Fruit fly (Drosophila melanogaster) whole organism, embryonic: Measurements from ENCODE around the gene Tnpo-SR.

Experiments used
- Atf6 ChIP-seq: fragments of 200-800 bp; sonication (Bioruptor generic); IDR thresholded peaks from 2 replicates; pipeline ENCODE4 v1.3.6; 2022; ENCODE audit warnings: missing biosample characterization, missing genetic modification characterization
- Blimp-1 ChIP-seq: fragments of 200-800 bp; sonication (Bioruptor generic); optimal IDR thresholded peaks from 3 replicates; lab custom pipeline; 2018; ENCODE audit warnings: missing biosample characterization, missing genetic modification characterization, mild to moderate bottlenecking, moderate library complexity, missing genetic modification reagents
- Bteb2 ChIP-seq: fragments of 200-800 bp; sonication (Bioruptor generic); optimal IDR thresholded peaks from 2 replicates; lab custom pipeline; 2016; ENCODE audit warnings: missing biosample characterization, missing genetic modification characterization
- CG12299 ChIP-seq: fragments of 200-800 bp; sonication (Bioruptor generic); optimal IDR thresholded peaks from 2 replicates; lab custom pipeline; 2018; ENCODE audit warnings: missing biosample characterization, mild to moderate bottlenecking, missing genetic modification characterization
- CG12744 ChIP-seq: fragments of 200-800 bp; sonication (Bioruptor generic); optimal IDR thresholded peaks from 2 replicates; lab custom pipeline; 2016; ENCODE audit warnings: missing biosample characterization, missing genetic modification characterization
- CG12942 ChIP-seq: fragments of 200-800 bp; sonication (Bioruptor generic); optimal IDR thresholded peaks from 3 replicates; lab custom pipeline; 2016; ENCODE audit warnings: missing biosample characterization, missing genetic modification characterization
- CG13894 ChIP-seq: fragments of 200-800 bp; sonication (Bioruptor generic); optimal IDR thresholded peaks from 3 replicates; lab custom pipeline; 2018; ENCODE audit warnings: missing biosample characterization, mild to moderate bottlenecking, missing genetic modification characterization, moderate library complexity
- CG14667 ChIP-seq: fragments of 200-800 bp; sonication (Bioruptor generic); IDR thresholded peaks from 2 replicates; pipeline ENCODE4 v1.3.6; 2022; ENCODE audit warnings: missing biosample characterization, missing genetic modification characterization
- CG14710 ChIP-seq: fragments of 200-800 bp; sonication (Bioruptor generic); optimal IDR thresholded peaks from 3 replicates; lab custom pipeline; 2019; ENCODE audit warnings: missing biosample characterization, mild to moderate bottlenecking, missing genetic modification characterization, moderate library complexity
- CG18599 ChIP-seq: fragments of 200-800 bp; sonication (Bioruptor generic); optimal IDR thresholded peaks from 3 replicates; lab custom pipeline; 2017; ENCODE audit warnings: missing biosample characterization, missing genetic modification characterization, mild to moderate bottlenecking, moderate library complexity, missing genetic modification reagents
- CG2120 ChIP-seq: fragments of 200-800 bp; sonication (Bioruptor generic); optimal IDR thresholded peaks from 3 replicates; lab custom pipeline; 2016; ENCODE audit warnings: missing biosample characterization, missing genetic modification characterization
- CG2875 ChIP-seq: fragments of 200-800 bp; sonication (Bioruptor generic); optimal IDR thresholded peaks from 2 replicates; lab custom pipeline; 2017; ENCODE audit warnings: missing biosample characterization, mild to moderate bottlenecking, missing genetic modification characterization, missing genetic modification reagents
- CG3065 ChIP-seq: fragments of 200-800 bp; sonication (Bioruptor generic); optimal IDR thresholded peaks from 2 replicates; lab custom pipeline; 2016; ENCODE audit warnings: missing biosample characterization, missing genetic modification characterization
- CG6254 ChIP-seq: fragments of 200-800 bp; sonication (Bioruptor generic); optimal IDR thresholded peaks from 3 replicates; lab custom pipeline; 2017; ENCODE audit warnings: mild to moderate bottlenecking, missing biosample characterization, missing genetic modification reagents, missing genetic modification characterization
- CG6654 ChIP-seq: fragments of 200-800 bp; sonication (Bioruptor generic); optimal IDR thresholded peaks from 2 replicates; lab custom pipeline; 2017; ENCODE audit warnings: missing biosample characterization, mild to moderate bottlenecking, missing genetic modification characterization
- CG7271 ChIP-seq: fragments of 200-800 bp; sonication (Bioruptor generic); optimal IDR thresholded peaks from 2 replicates; lab custom pipeline; 2018; ENCODE audit warnings: missing biosample characterization, mild to moderate bottlenecking, missing genetic modification characterization, moderate library complexity
- CG7357 ChIP-seq: fragments of 200-800 bp; sonication (Bioruptor generic); IDR thresholded peaks from 3 replicates; pipeline ENCODE4 v1.3.6; 2022; ENCODE audit warnings: missing biosample characterization, missing genetic modification characterization
- CG7556 ChIP-seq: fragments of 200-800 bp; sonication (Bioruptor generic); optimal IDR thresholded peaks from 2 replicates; lab custom pipeline; 2017; ENCODE audit warnings: missing biosample characterization, mild to moderate bottlenecking, missing genetic modification characterization
- CG7745 ChIP-seq: fragments of 200-800 bp; sonication (Bioruptor generic); optimal IDR thresholded peaks from 2 replicates; lab custom pipeline; 2018; ENCODE audit warnings: missing biosample characterization, mild to moderate bottlenecking, missing genetic modification characterization, moderate library complexity
- CG8478 ChIP-seq: fragments of >200 bp; optimal IDR thresholded peaks from 2 replicates; lab custom pipeline; 2018
- CG9727 ChIP-seq: fragments of 200-800 bp; sonication (Bioruptor generic); optimal IDR thresholded peaks from 3 replicates; lab custom pipeline; 2017; ENCODE audit warnings: missing biosample characterization, mild to moderate bottlenecking, missing genetic modification characterization
- Dad ChIP-seq: fragments of 200-800 bp; sonication (Bioruptor generic); optimal IDR thresholded peaks from 3 replicates; lab custom pipeline; 2016; ENCODE audit warnings: missing biosample characterization, missing genetic modification characterization
- Deaf1 ChIP-seq: fragments of 200-800 bp; optimal IDR thresholded peaks from 3 replicates; lab custom pipeline; 2019; ENCODE audit warnings: missing biosample characterization, mild to moderate bottlenecking, missing genetic modification characterization, moderate library complexity
- Drgx ChIP-seq: fragments of 200-800 bp; sonication (Bioruptor generic); IDR thresholded peaks from 2 replicates; pipeline ENCODE4 v1.3.6; 2022; ENCODE audit warnings: missing biosample characterization, missing genetic modification characterization
- Ets65A ChIP-seq: fragments of 200-800 bp; sonication (Bioruptor generic); peaks from one replicate; lab custom pipeline; 2016; ENCODE audit warnings: missing biosample characterization, missing genetic modification characterization
- HLH54F ChIP-seq: fragments of 200-800 bp; sonication (Bioruptor generic); optimal IDR thresholded peaks from 3 replicates; lab custom pipeline; 2016; ENCODE audit warnings: missing biosample characterization, missing genetic modification characterization
- HmgZ ChIP-seq: fragments of 200-800 bp; sonication (Bioruptor generic); optimal IDR thresholded peaks from 2 replicates; lab custom pipeline; 2018; ENCODE audit warnings: missing biosample characterization, mild to moderate bottlenecking, missing genetic modification characterization
- Hr39 ChIP-seq: fragments of >200 bp; optimal IDR thresholded peaks from 2 replicates; lab custom pipeline; 2017
- Jarid2 ChIP-seq: fragments of 200-800 bp; sonication (Bioruptor generic); optimal IDR thresholded peaks from 3 replicates; lab custom pipeline; 2017; ENCODE audit warnings: mild to moderate bottlenecking, missing biosample characterization, missing genetic modification reagents, missing genetic modification characterization
- NFAT ChIP-seq: fragments of 200-800 bp; sonication (Bioruptor generic); IDR thresholded peaks from 2 replicates; pipeline ENCODE4 v1.3.6; 2022; ENCODE audit warnings: missing biosample characterization, missing genetic modification characterization
- Oli ChIP-seq: fragments of 200-800 bp; sonication (Bioruptor generic); optimal IDR thresholded peaks from 2 replicates; lab custom pipeline; 2018; ENCODE audit warnings: missing biosample characterization, mild to moderate bottlenecking, missing genetic modification characterization, moderate library complexity
- Rx ChIP-seq: fragments of 200-800 bp; sonication (Bioruptor generic); IDR thresholded peaks from 2 replicates; pipeline ENCODE4 v1.3.6; 2022; ENCODE audit warnings: missing biosample characterization, missing genetic modification characterization
- Sry-δ ChIP-seq: fragments of 200-800 bp; sonication (Bioruptor generic); optimal IDR thresholded peaks from 2 replicates; lab custom pipeline; 2016; ENCODE audit warnings: missing biosample characterization, missing genetic modification characterization
- Trl ChIP-seq, 3 experiments: fragments of >200 bp in 2 of 3; fragments of 200-800 bp in 1 of 3; sonication (Bioruptor generic) in 1 of 3; optimal IDR thresholded peaks; 2 replicates in 1 of 3; 3 replicates in 2 of 3; lab custom pipeline; 2016 to 2017; ENCODE audit warnings: missing biosample characterization in 1 of 3, missing genetic modification characterization in 1 of 3
- Usf ChIP-seq: fragments of 200-800 bp; sonication (Bioruptor generic); optimal IDR thresholded peaks from 2 replicates; lab custom pipeline; 2017; ENCODE audit warnings: missing genotype, missing biosample characterization, missing genetic modification characterization
- ara ChIP-seq: fragments of 200-800 bp; sonication (Bioruptor generic); IDR thresholded peaks from 2 replicates; pipeline ENCODE4 v1.3.6; 2022; ENCODE audit warnings: missing biosample characterization, missing genetic modification characterization
- ci ChIP-seq: fragments of 200-800 bp; sonication (Bioruptor generic); IDR thresholded peaks from 3 replicates; pipeline ENCODE4 v1.3.6; 2022; ENCODE audit warnings: missing biosample characterization, missing genetic modification characterization
- crol ChIP-seq: fragments of 200-800 bp; sonication (Bioruptor generic); IDR thresholded peaks from 2 replicates; pipeline ENCODE4 v1.3.6; 2022; ENCODE audit warnings: missing biosample characterization, missing genetic modification characterization
- crp ChIP-seq, 2 experiments: fragments of 200-800 bp; sonication (Bioruptor generic); optimal IDR thresholded peaks; 2 replicates in 1 of 2; 3 replicates in 1 of 2; lab custom pipeline; 2017; ENCODE audit warnings: missing biosample characterization in 2 of 2, missing genetic modification characterization in 2 of 2, mild to moderate bottlenecking in 1 of 2, moderate library complexity in 1 of 2
- dmrt11E ChIP-seq: fragments of 200-800 bp; sonication (Bioruptor generic); optimal IDR thresholded peaks from 3 replicates; lab custom pipeline; 2018; ENCODE audit warnings: missing biosample characterization, mild to moderate bottlenecking, missing genetic modification characterization, moderate library complexity
- dysf ChIP-seq: fragments of 200-800 bp; sonication (Bioruptor generic); IDR thresholded peaks from 3 replicates; pipeline ENCODE4 v1.3.6; 2022; ENCODE audit warnings: missing biosample characterization, missing genetic modification characterization
- en ChIP-seq: fragments of 200-800 bp; sonication (Bioruptor generic); optimal IDR thresholded peaks from 2 replicates; lab custom pipeline; 2016; ENCODE audit warnings: missing biosample characterization, missing genetic modification characterization
- gcm ChIP-seq: fragments of 200-800 bp; sonication (Bioruptor generic); optimal IDR thresholded peaks from 2 replicates; lab custom pipeline; 2019; ENCODE audit warnings: missing biosample characterization, mild to moderate bottlenecking, missing genetic modification characterization, moderate library complexity
- gro ChIP-seq: fragments of 200-800 bp; sonication (Bioruptor generic); optimal IDR thresholded peaks from 2 replicates; lab custom pipeline; 2016; ENCODE audit warnings: missing biosample characterization, missing genetic modification characterization
- lab ChIP-seq: fragments of 200-800 bp; sonication (Bioruptor generic); optimal IDR thresholded peaks from 3 replicates; lab custom pipeline; 2017; ENCODE audit warnings: missing biosample characterization, missing genetic modification characterization, mild to moderate bottlenecking, moderate library complexity, missing genetic modification reagents
- lbe ChIP-seq: fragments of 200-800 bp; sonication (Bioruptor generic); optimal IDR thresholded peaks from 2 replicates; lab custom pipeline; 2016; ENCODE audit warnings: missing biosample characterization, mild to moderate bottlenecking, missing genetic modification characterization
- lmd ChIP-seq: fragments of 200-800 bp; sonication (Bioruptor generic); IDR thresholded peaks from 2 replicates; pipeline ENCODE4 v1.3.6; 2022; ENCODE audit warnings: missing biosample characterization, missing genetic modification characterization
- org-1 ChIP-seq: fragments of 200-800 bp; sonication (Bioruptor generic); optimal IDR thresholded peaks from 2 replicates; lab custom pipeline; 2017; ENCODE audit warnings: missing biosample characterization, missing genetic modification characterization
- trem ChIP-seq: fragments of 200-800 bp; optimal IDR thresholded peaks from 3 replicates; lab custom pipeline; 2019; ENCODE audit warnings: missing biosample characterization, mild to moderate bottlenecking, missing genetic modification characterization, moderate library complexity
- trh ChIP-seq: fragments of 200-800 bp; sonication (Bioruptor generic); optimal IDR thresholded peaks from 2 replicates; lab custom pipeline; 2016; ENCODE audit warnings: missing biosample characterization, missing genetic modification characterization
- usp ChIP-seq: fragments of >200 bp; optimal IDR thresholded peaks from 2 replicates; lab custom pipeline; 2017; ENCODE audit warnings: missing biosample characterization, missing genetic modification characterization

The Tnpo-SR gene

DNA sequence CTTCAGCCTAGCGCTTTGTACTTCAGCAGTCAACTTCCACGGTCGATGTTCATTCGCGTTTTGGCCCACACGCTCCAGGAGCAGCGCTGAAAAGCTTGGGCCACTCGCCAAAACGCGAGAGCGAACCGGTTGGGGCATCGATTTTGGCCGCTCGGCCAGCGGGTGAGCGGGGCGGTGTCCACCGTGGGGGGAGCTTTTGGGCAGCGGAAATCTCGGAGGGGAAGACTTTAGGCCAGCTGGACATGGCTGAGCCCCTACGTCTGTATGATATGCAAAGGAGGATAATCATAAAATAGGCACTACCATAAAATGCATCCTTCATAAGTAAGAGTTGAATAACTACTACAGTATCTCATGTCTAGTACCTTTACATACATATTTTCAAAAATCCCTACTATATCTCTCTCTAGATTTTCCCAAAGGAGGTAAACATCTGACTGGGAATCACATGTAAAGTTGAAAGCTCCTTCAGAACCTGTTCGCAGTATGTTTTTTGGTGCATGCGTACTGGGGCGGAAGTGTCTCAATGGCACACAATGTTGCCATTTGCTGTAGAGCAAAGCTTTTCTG lies 40.3 kb downstream of the Tnpo-SR start, which contains the start of gene Syt1 (continued):
- no peak for TF ChIP-seq trh
- no peak for TF ChIP-seq CG7357
- peak; percentile 84 for TF ChIP-seq Ets65A (GFP tag; lab: Kevin White, UChicago)
- peak; percentile 42 for TF ChIP-seq lab
- TF ChIP-seq org-1 (GFP tag; lab: Kevin White, UChicago), result no peak
- no peak for TF ChIP-seq CG13894 (tag; lab: Kevin White, UChicago)
- no peak for TF ChIP-seq CG7556 (GFP tag; lab: Kevin White, UChicago)
- no peak for TF ChIP-seq CG12942 (GFP tag; lab: Kevin White, UChicago)
- no peak for TF ChIP-seq ara (GFP tag; lab: Robert Waterston, UW)
- TF ChIP-seq lmd, result peak; percentile 5; the same call in 1 of the 2 replicates
- TF ChIP-seq usp (GFP tag; lab: Kevin White, UChicago), result no peak
- peak; percentile 33 for TF ChIP-seq CG18599 (GFP tag; lab: Kevin White, UChicago)
- TF ChIP-seq Rx (GFP tag; lab: Robert Waterston, UW), result no peak
- TF ChIP-seq Jarid2 (GFP tag; lab: Kevin White, UChicago), result no peak
- TF ChIP-seq Hr39 (lab: Kevin White, UChicago), result no peak
- TF ChIP-seq Atf6 (GFP tag; lab: Robert Waterston, UW), result no peak
- TF ChIP-seq Drgx (GFP tag; lab: Robert Waterston, UW), result no peak
- no peak for TF ChIP-seq Dad
- no peak for TF ChIP-seq ci
- TF ChIP-seq Trl (optimal IDR thresholded peaks at IDR 0.05; lab: Kevin White, UChicago), result no peak
- TF ChIP-seq Trl (GFP tag; optimal IDR thresholded peaks at IDR 0.05; lab: Kevin White, UChicago), result no peak
- peak; percentile 2 for TF ChIP-seq CG2120 (GFP tag; lab: Kevin White, UChicago)
- no peak for TF ChIP-seq HmgZ (tag; lab: Kevin White, UChicago)
- TF ChIP-seq Oli, result no peak
- no peak for TF ChIP-seq CG12744 (GFP tag; lab: Kevin White, UChicago)
- no peak for TF ChIP-seq Usf (GFP tag; lab: Kevin White, UChicago)
- no peak for TF ChIP-seq Blimp-1
- TF ChIP-seq gro (GFP tag; lab: Kevin White, UChicago), result peak; percentile 22
- TF ChIP-seq dmrt11E, result no peak
- no peak for TF ChIP-seq CG12299 (tag; lab: Kevin White, UChicago)
- no peak for TF ChIP-seq CG9727 (GFP tag; lab: Kevin White, UChicago)
- no peak for TF ChIP-seq Bteb2 (GFP tag; lab: Kevin White, UChicago)
- TF ChIP-seq lbe (GFP tag; lab: Kevin White, UChicago), result no peak
- no peak for TF ChIP-seq CG6254 (GFP tag; lab: Kevin White, UChicago)
- TF ChIP-seq crol (GFP tag; lab: Robert Waterston, UW), result peak; percentile 86
- no peak for TF ChIP-seq CG3065 (GFP tag; lab: Kevin White, UChicago)
- TF ChIP-seq en, result no peak
- peak; percentile 20 for TF ChIP-seq Deaf1 (tag; lab: Kevin White, UChicago)
- TF ChIP-seq CG14667 (GFP tag; lab: Robert Waterston, UW), result no peak
- TF ChIP-seq dysf (GFP tag; lab: Robert Waterston, UW), result peak; percentile 42; the same call in 1 of the 3 replicates
- no peak for TF ChIP-seq CG8478
- TF ChIP-seq CG14710 (tag; lab: Kevin White, UChicago), result no peak
- TF ChIP-seq NFAT (GFP tag; lab: Robert Waterston, UW), result peak; percentile 22; the same call in 1 of the 2 replicates
- no peak for TF ChIP-seq Sry-δ (GFP tag; lab: Kevin White, UChicago)
- TF ChIP-seq CG6654 (GFP tag; lab: Kevin White, UChicago), result no peak
- no peak for TF ChIP-seq gcm (GFP tag; lab: Kevin White, UChicago)
- TF ChIP-seq trem, result no peak
- TF ChIP-seq HLH54F (GFP tag; lab: Kevin White, UChicago), result no peak
- no peak for TF ChIP-seq CG2875 (GFP tag; lab: Kevin White, UChicago)
- peak in 1 of 2 experiments; percentile 46 for TF ChIP-seq crp (GFP tag; optimal IDR thresholded peaks at IDR 0.05; lab: Kevin White, UChicago)
- no peak for TF ChIP-seq CG7271 (tag; lab: Kevin White, UChicago)
- no peak for TF ChIP-seq CG7745 (tag; lab: Kevin White, UChicago)
